Worm (Caenorhabditis elegans): ENCODE measurements around the gene bus-2.

bus-2 gene

ce11 chrIV:1709002-1709401 is 9.3 kb downstream of the bus-2 start:
- TF ChIP-seq mml-1 (tag; optimal IDR thresholded peaks at IDR 0.05) (no peak), ama-1 (optimal IDR thresholded peaks at IDR 0.05) (no peak), elt-2 (tag; optimal IDR thresholded peaks at IDR 0.05) (no peak), ceh-82 (tag; optimal IDR thresholded peaks at IDR 0.05) (no peak), hmg-11 (tag; optimal IDR thresholded peaks at IDR 0.05) (no peak), nhr-23 (tag; optimal IDR thresholded peaks at IDR 0.05) (no peak), pqm-1 (tag; optimal IDR thresholded peaks at IDR 0.05) (no peak), nhr-28 (tag; optimal IDR thresholded peaks at IDR 0.05) (no peak), lin-39 (tag; optimal IDR thresholded peaks at IDR 0.05) (no peak), snpc-4 (tag; optimal IDR thresholded peaks at IDR 0.05) (no peak), ztf-11 (tag; optimal IDR thresholded peaks at IDR 0.05) (no peak), daf-12 (tag; optimal IDR thresholded peaks at IDR 0.05) (no peak), lin-15B (tag; optimal IDR thresholded peaks at IDR 0.05) (no peak), tbx-2 (tag; optimal IDR thresholded peaks at IDR 0.05) (no peak), elt-3 (tag; optimal IDR thresholded peaks at IDR 0.05) (no peak), mdl-1 (tag; optimal IDR thresholded peaks at IDR 0.05) (no peak)

ce11 chrIV:1709695-1710315 is 10.1 kb downstream of the bus-2 start, which contains the start of the genes pbs-1 and K08D12.3:
TSS of gene pbs-1 (minus strand) at chrIV:1709745.
TSS of gene K08D12.3 (plus strand) at chrIV:1710265.
- TF ChIP-seq nhr-23 (tag; optimal IDR thresholded peaks at IDR 0.05) (peak; percentile 91), ceh-16 (tag; optimal IDR thresholded peaks at IDR 0.05) (no peak), pha-4 (tag; optimal IDR thresholded peaks at IDR 0.05) (peak; percentile 87), aly-2 (tag; optimal IDR thresholded peaks at IDR 0.05) (no peak), fkh-10 (GFP tag; optimal IDR thresholded peaks at IDR 0.05) (no peak), zag-1 (tag; optimal IDR thresholded peaks at IDR 0.05) (no peak), pqm-1 (tag; optimal IDR thresholded peaks at IDR 0.05) (no peak), unc-62 (GFP tag; optimal IDR thresholded peaks at IDR 0.05) (no peak), fkh-2 (tag; optimal IDR thresholded peaks at IDR 0.05) (no peak), fos-1 (tag; optimal IDR thresholded peaks at IDR 0.05) (no peak), ztf-11 (tag; optimal IDR thresholded peaks at IDR 0.05) (no peak), ztf-4 (tag; optimal IDR thresholded peaks at IDR 0.05) (no peak), ceh-9 (tag; optimal IDR thresholded peaks at IDR 0.05) (no peak), elt-1 (tag; optimal IDR thresholded peaks at IDR 0.05) (no peak), jun-1 (tag; optimal IDR thresholded peaks at IDR 0.05) (peak; percentile 60), nhr-76 (tag; optimal IDR thresholded peaks at IDR 0.05) (no peak), lsy-12 (tag; optimal IDR thresholded peaks at IDR 0.05) (peak; percentile 41), nhr-77 (tag; optimal IDR thresholded peaks at IDR 0.05) (peak; percentile 38), eor-1 (tag; optimal IDR thresholded peaks at IDR 0.05) (no peak), ZK546.5 (tag; optimal IDR thresholded peaks at IDR 0.05) (peak; percentile 82), egl-5 (tag; optimal IDR thresholded peaks at IDR 0.05) (peak; percentile 77), lin-39 (tag; optimal IDR thresholded peaks at IDR 0.05) (peak; percentile 84), nhr-237 (tag; optimal IDR thresholded peaks at IDR 0.05) (no peak), nhr-67 (tag; optimal IDR thresholded peaks at IDR 0.05) (no peak), daf-12 (tag; optimal IDR thresholded peaks at IDR 0.05) (no peak), unc-39 (tag; optimal IDR thresholded peaks at IDR 0.05) (no peak), nhr-11 (tag; optimal IDR thresholded peaks at IDR 0.05) (no peak), lin-15B (tag; optimal IDR thresholded peaks at IDR 0.05) (peak; percentile 89), nhr-43 (tag; optimal IDR thresholded peaks at IDR 0.05; ENCODE audit: poor library complexity, severe bottlenecking) (peak; percentile 78), ceh-28 (tag; optimal IDR thresholded peaks at IDR 0.05) (peak; percentile 67), R02D3.7 (tag; optimal IDR thresholded peaks at IDR 0.05) (peak; percentile 44), mml-1 (tag; optimal IDR thresholded peaks at IDR 0.05) (no peak), ceh-82 (tag; optimal IDR thresholded peaks at IDR 0.05) (peak; percentile 32), sea-2 (GFP tag; optimal IDR thresholded peaks at IDR 0.05) (no peak), elt-3 (tag; optimal IDR thresholded peaks at IDR 0.05) (no peak), egl-27 (tag; optimal IDR thresholded peaks at IDR 0.05) (no peak), nhr-12 (tag; optimal IDR thresholded peaks at IDR 0.05) (no peak), snpc-4 (tag; optimal IDR thresholded peaks at IDR 0.05) (peak; percentile 61), tbx-2 (tag; optimal IDR thresholded peaks at IDR 0.05) (peak; percentile 26), nhr-28 (tag; optimal IDR thresholded peaks at IDR 0.05) (no peak), nhr-25 (tag; optimal IDR thresholded peaks at IDR 0.05) (peak; percentile 87), nfya-1 (tag; optimal IDR thresholded peaks at IDR 0.05; ENCODE audit: insufficient read depth) (peak; percentile 91), elt-2 (tag; optimal IDR thresholded peaks at IDR 0.05) (peak; percentile 61), hmg-11 (tag; optimal IDR thresholded peaks at IDR 0.05) (peak; percentile 73), ama-1 (optimal IDR thresholded peaks at IDR 0.05) (peak; percentile 71), mdl-1 (tag; optimal IDR thresholded peaks at IDR 0.05) (no peak), skn-1 (tag; optimal IDR thresholded peaks at IDR 0.05) (peak; percentile 93)
